Fruit fly (Drosophila melanogaster) whole organism, embryonic: Measurements from ENCODE around the gene Rgl.
A peak's percentile ranks its signal among the peaks of the same experiment; 100 is the strongest.

ENCODE experiments used
- Antp ChIP-seq: fragments of 200-800 bp; sonication (Bioruptor generic); optimal IDR thresholded peaks from 3 replicates; lab custom pipeline; 2016; ENCODE audit warnings: missing biosample characterization, missing genetic modification characterization
- B-H2 ChIP-seq: fragments of 200-800 bp; sonication (Bioruptor generic); optimal IDR thresholded peaks from 2 replicates; lab custom pipeline; 2018; ENCODE audit warnings: missing biosample characterization, mild to moderate bottlenecking, missing genetic modification characterization
- Bgb ChIP-seq: fragments of 200-800 bp; sonication (Bioruptor generic); IDR thresholded peaks from 2 replicates; pipeline ENCODE4 v1.3.6; 2022; ENCODE audit warnings: missing biosample characterization, missing genetic modification characterization; ENCODE audit not compliant: partially characterized antibody
- CG11456 ChIP-seq: fragments of 200-800 bp; sonication (Bioruptor generic); IDR thresholded peaks from 3 replicates; pipeline ENCODE4 v1.3.6; 2022; ENCODE audit warnings: missing biosample characterization, missing genetic modification characterization
- CG11696 ChIP-seq: fragments of 200-800 bp; sonication (Bioruptor generic); IDR thresholded peaks from 2 replicates; pipeline ENCODE4 v1.3.6; 2022; ENCODE audit warnings: missing biosample characterization, missing genetic modification characterization
- CG12769 ChIP-seq: fragments of 200-800 bp; sonication (Bioruptor generic); optimal IDR thresholded peaks from 2 replicates; lab custom pipeline; 2019; ENCODE audit warnings: missing biosample characterization, mild to moderate bottlenecking, missing genetic modification characterization, moderate library complexity
- CG13894 ChIP-seq: fragments of 200-800 bp; sonication (Bioruptor generic); optimal IDR thresholded peaks from 3 replicates; lab custom pipeline; 2018; ENCODE audit warnings: missing biosample characterization, mild to moderate bottlenecking, missing genetic modification characterization, moderate library complexity
- CG14710 ChIP-seq: fragments of 200-800 bp; sonication (Bioruptor generic); optimal IDR thresholded peaks from 3 replicates; lab custom pipeline; 2019; ENCODE audit warnings: missing biosample characterization, mild to moderate bottlenecking, missing genetic modification characterization, moderate library complexity
- CG15073 ChIP-seq: fragments of 200-800 bp; sonication (Bioruptor generic); optimal IDR thresholded peaks from 2 replicates; lab custom pipeline; 2016; ENCODE audit warnings: missing biosample characterization, missing genetic modification characterization
- CG30431 ChIP-seq: fragments of 200-800 bp; sonication (Bioruptor generic); optimal IDR thresholded peaks from 2 replicates; lab custom pipeline; 2017; ENCODE audit warnings: missing biosample characterization, missing genetic modification characterization
- CG42726 ChIP-seq: fragments of 200-800 bp; sonication (Bioruptor generic); IDR thresholded peaks from 2 replicates; pipeline ENCODE4 v1.3.6; 2022; ENCODE audit warnings: missing biosample characterization, missing genetic modification characterization; ENCODE audit not compliant: partially characterized antibody
- CG6272 ChIP-seq: fragments of 200-800 bp; sonication (Bioruptor generic); IDR thresholded peaks from 2 replicates; pipeline ENCODE4 v1.3.6; 2022; ENCODE audit warnings: missing biosample characterization, missing genetic modification characterization
- CG6813 ChIP-seq: fragments of 200-800 bp; sonication (Bioruptor generic); optimal IDR thresholded peaks from 2 replicates; lab custom pipeline; 2017; ENCODE audit warnings: missing biosample characterization, missing genetic modification characterization, mild to moderate bottlenecking, moderate library complexity, missing genetic modification reagents
- CG7745 ChIP-seq: fragments of 200-800 bp; sonication (Bioruptor generic); optimal IDR thresholded peaks from 2 replicates; lab custom pipeline; 2018; ENCODE audit warnings: missing biosample characterization, mild to moderate bottlenecking, missing genetic modification characterization, moderate library complexity
- D19A ChIP-seq: fragments of 200-800 bp; optimal IDR thresholded peaks from 3 replicates; lab custom pipeline; 2019; ENCODE audit warnings: missing biosample characterization, mild to moderate bottlenecking, missing genetic modification characterization, moderate library complexity
- Deaf1 ChIP-seq: fragments of 200-800 bp; optimal IDR thresholded peaks from 3 replicates; lab custom pipeline; 2019; ENCODE audit warnings: missing biosample characterization, mild to moderate bottlenecking, missing genetic modification characterization, moderate library complexity
- Dek ChIP-seq: fragments of 200-800 bp; sonication (Bioruptor generic); optimal IDR thresholded peaks from 3 replicates; lab custom pipeline; 2019; ENCODE audit warnings: missing biosample characterization, mild to moderate bottlenecking, missing genetic modification characterization, moderate library complexity
- Dref ChIP-seq: fragments of 200-800 bp; sonication (Bioruptor generic); IDR thresholded peaks from 2 replicates; pipeline ENCODE4 v1.3.6; 2022; ENCODE audit warnings: missing biosample characterization, missing genetic modification characterization
- E2f2 ChIP-seq: fragments of 200-800 bp; sonication (Bioruptor generic); IDR thresholded peaks from 2 replicates; pipeline ENCODE4 v1.3.6; 2022; ENCODE audit warnings: missing biosample characterization, missing genetic modification characterization
- HLH4C ChIP-seq: fragments of 200-800 bp; sonication (Bioruptor generic); IDR thresholded peaks from 3 replicates; pipeline ENCODE4 v1.3.6; 2022; ENCODE audit warnings: missing biosample characterization, missing genetic modification characterization; ENCODE audit not compliant: partially characterized antibody
- Hand ChIP-seq: fragments of 200-800 bp; sonication (Bioruptor generic); optimal IDR thresholded peaks from 2 replicates; lab custom pipeline; 2017; ENCODE audit warnings: mild to moderate bottlenecking, missing biosample characterization, missing genetic modification reagents, missing genetic modification characterization
- Hmx ChIP-seq: fragments of 200-800 bp; sonication (Bioruptor generic); optimal IDR thresholded peaks from 2 replicates; lab custom pipeline; 2016; ENCODE audit warnings: missing biosample characterization, missing genetic modification characterization
- NfI ChIP-seq: fragments of 200-800 bp; sonication (Bioruptor generic); optimal IDR thresholded peaks from 3 replicates; lab custom pipeline; 2018; ENCODE audit warnings: missing biosample characterization, mild to moderate bottlenecking, missing genetic modification characterization, moderate library complexity
- Scr ChIP-seq: fragments of 200-800 bp; sonication (Bioruptor generic); IDR thresholded peaks from 2 replicates; pipeline ENCODE4 v1.3.6; 2022; ENCODE audit warnings: missing biosample characterization, missing genetic modification characterization; ENCODE audit not compliant: partially characterized antibody
- al ChIP-seq: fragments of 200-800 bp; sonication (Bioruptor generic); IDR thresholded peaks from 2 replicates; pipeline ENCODE4 v1.3.6; 2022; ENCODE audit warnings: missing biosample characterization, missing genetic modification characterization
- cad ChIP-seq: fragments of >200 bp; optimal IDR thresholded peaks from 2 replicates; lab custom pipeline; 2017; ENCODE audit warnings: missing biosample characterization, missing genetic modification characterization
- chinmo ChIP-seq: fragments of 200-800 bp; sonication (Bioruptor generic); IDR thresholded peaks from 4 replicates; pipeline ENCODE4 v1.3.6; 2022; ENCODE audit warnings: missing biosample characterization, missing genetic modification characterization; ENCODE audit not compliant: partially characterized antibody
- chm ChIP-seq: fragments of 200-800 bp; sonication (Bioruptor generic); IDR thresholded peaks from 2 replicates; pipeline ENCODE4 v1.3.6; 2022; ENCODE audit warnings: missing biosample characterization, missing genetic modification characterization
- ci ChIP-seq: fragments of 200-800 bp; sonication (Bioruptor generic); IDR thresholded peaks from 3 replicates; pipeline ENCODE4 v1.3.6; 2022; ENCODE audit warnings: missing biosample characterization, missing genetic modification characterization
- corto ChIP-seq: fragments of 200-800 bp; sonication (Bioruptor generic); optimal IDR thresholded peaks from 2 replicates; lab custom pipeline; 2016; ENCODE audit warnings: missing biosample characterization, mild to moderate bottlenecking, missing genetic modification characterization, moderate library complexity
- crol ChIP-seq: fragments of 200-800 bp; sonication (Bioruptor generic); IDR thresholded peaks from 2 replicates; pipeline ENCODE4 v1.3.6; 2022; ENCODE audit warnings: missing biosample characterization, missing genetic modification characterization
- danr ChIP-seq: fragments of 200-800 bp; sonication (Bioruptor generic); IDR thresholded peaks from 2 replicates; pipeline ENCODE4 v1.3.6; 2022; ENCODE audit warnings: missing biosample characterization, missing genetic modification characterization
- disco-r ChIP-seq: fragments of 200-800 bp; sonication (Bioruptor generic); optimal IDR thresholded peaks from 2 replicates; lab custom pipeline; 2016; ENCODE audit warnings: missing biosample characterization, missing genetic modification characterization
- fd3F ChIP-seq: fragments of 200-800 bp; sonication (Bioruptor generic); optimal IDR thresholded peaks from 2 replicates; lab custom pipeline; 2018; ENCODE audit warnings: missing biosample characterization, mild to moderate bottlenecking, missing genetic modification characterization, moderate library complexity
- fd96Cb ChIP-seq: fragments of 200-800 bp; sonication (Bioruptor generic); optimal IDR thresholded peaks from 2 replicates; lab custom pipeline; 2018; ENCODE audit warnings: missing biosample characterization, mild to moderate bottlenecking, missing genetic modification characterization, moderate library complexity
- gcm2 ChIP-seq: fragments of 200-800 bp; sonication (Bioruptor generic); optimal IDR thresholded peaks from 2 replicates; lab custom pipeline; 2016; ENCODE audit warnings: missing biosample characterization, missing genetic modification characterization
- grau ChIP-seq: fragments of 200-800 bp; optimal IDR thresholded peaks from 3 replicates; lab custom pipeline; 2019; ENCODE audit warnings: missing biosample characterization, mild to moderate bottlenecking, missing genetic modification characterization, moderate library complexity
- grn ChIP-seq: fragments of 200-800 bp; sonication (Bioruptor generic); optimal IDR thresholded peaks from 3 replicates; lab custom pipeline; 2017; ENCODE audit warnings: missing biosample characterization, missing genetic modification characterization
- hbn ChIP-seq: fragments of 200-800 bp; sonication (Bioruptor generic); IDR thresholded peaks from 2 replicates; pipeline ENCODE4 v1.3.6; 2022; ENCODE audit warnings: missing biosample characterization, missing genetic modification characterization; ENCODE audit not compliant: partially characterized antibody
- inv ChIP-seq: fragments of 200-800 bp; sonication (Bioruptor generic); IDR thresholded peaks from 2 replicates; pipeline ENCODE4 v1.3.6; 2022; ENCODE audit warnings: missing biosample characterization, missing genetic modification characterization; ENCODE audit not compliant: partially characterized antibody
- jumu ChIP-seq: fragments of 200-800 bp; sonication (Bioruptor generic); optimal IDR thresholded peaks from 3 replicates; lab custom pipeline; 2016; ENCODE audit warnings: missing biosample characterization, missing genetic modification characterization
- lab ChIP-seq: fragments of 200-800 bp; sonication (Bioruptor generic); optimal IDR thresholded peaks from 3 replicates; lab custom pipeline; 2017; ENCODE audit warnings: missing biosample characterization, missing genetic modification characterization, mild to moderate bottlenecking, moderate library complexity, missing genetic modification reagents
- onecut ChIP-seq: fragments of 200-800 bp; sonication (Bioruptor generic); IDR thresholded peaks from 2 replicates; pipeline ENCODE4 v1.3.6; 2022; ENCODE audit warnings: missing biosample characterization, missing genetic modification characterization
- pfk ChIP-seq: fragments of 200-800 bp; sonication (Bioruptor generic); optimal IDR thresholded peaks from 2 replicates; lab custom pipeline; 2018; ENCODE audit warnings: missing biosample characterization, mild to moderate bottlenecking, missing genetic modification characterization, moderate library complexity
- rib ChIP-seq: fragments of 200-800 bp; sonication (Bioruptor generic); IDR thresholded peaks from 2 replicates; pipeline ENCODE4 v1.3.6; 2022; ENCODE audit warnings: missing biosample characterization, missing genetic modification characterization
- sens ChIP-seq: fragments of 200-800 bp; sonication (Bioruptor generic); peaks from one replicate; lab custom pipeline; 2016; ENCODE audit warnings: missing biosample characterization, missing genetic modification characterization
- sna ChIP-seq: fragments of 200-800 bp; sonication (Bioruptor generic); IDR thresholded peaks from 2 replicates; pipeline ENCODE4 v1.3.6; 2022; ENCODE audit warnings: missing biosample characterization, missing genetic modification characterization; ENCODE audit not compliant: partially characterized antibody
- tna ChIP-seq: fragments of 200-800 bp; sonication (Bioruptor generic); IDR thresholded peaks from 2 replicates; pipeline ENCODE4 v1.3.6; 2022; ENCODE audit warnings: missing biosample characterization, missing genetic modification characterization; ENCODE audit not compliant: partially characterized antibody
- vfl ChIP-seq: fragments of 200-800 bp; sonication (Bioruptor generic); optimal IDR thresholded peaks from 2 replicates; lab custom pipeline; 2016; ENCODE audit warnings: missing biosample characterization, missing genetic modification characterization

The Rgl gene

dm6 chr3L:13939151-13939499 is 14.0 kb upstream of the Rgl start, which contains the start of gene CG32137 (continued):
- 0 out of 2 replicates have a peak, but pooled peaks have one; percentile 26 for TF ChIP-seq hbn (GFP tag; lab: Robert Waterston, UW)
- no peak for TF ChIP-seq onecut (GFP tag; lab: Robert Waterston, UW)
- TF ChIP-seq CG30431 (GFP tag; lab: Kevin White, UChicago), result no peak
- TF ChIP-seq CG7745 (tag; lab: Kevin White, UChicago), result no peak
- TF ChIP-seq Bgb, result peak; percentile 70
- TF ChIP-seq chm (GFP tag; lab: Robert Waterston, UW), result peak; percentile 36; the same call in 1 of the 2 replicates
- 0 out of 2 replicates have a peak, but pooled peaks have one; percentile 47 for TF ChIP-seq tna
- no peak for TF ChIP-seq corto (GFP tag; lab: Kevin White, UChicago)
- TF ChIP-seq ci (GFP tag; lab: Robert Waterston, UW), result peak; percentile 39; the same call in 2 of the 3 replicates
- peak; percentile 96; the same call in 3 of the 4 replicates for TF ChIP-seq chinmo
- TF ChIP-seq Scr (GFP tag; lab: Robert Waterston, UW), result peak; percentile 34
- 0 out of 2 replicates have a peak, but pooled peaks have one; percentile 8 for TF ChIP-seq crol (GFP tag; lab: Robert Waterston, UW)
- TF ChIP-seq B-H2 (GFP tag; lab: Kevin White, UChicago), result peak; percentile 10
- TF ChIP-seq CG13894 (tag; lab: Kevin White, UChicago), result peak; percentile 95
- TF ChIP-seq HLH4C (GFP tag; lab: Robert Waterston, UW), result peak; percentile 36; the same call in 1 of the 3 replicates
- peak; percentile 81; the same call in 1 of the 2 replicates for TF ChIP-seq rib (GFP tag; lab: Robert Waterston, UW)
- TF ChIP-seq E2f2, result 0 out of 2 replicates have a peak, but pooled peaks have one; percentile 4
- TF ChIP-seq Dref (GFP tag; lab: Robert Waterston, UW), result no peak
- no peak for TF ChIP-seq jumu (GFP tag; lab: Kevin White, UChicago)
- peak; percentile 22; the same call in 1 of the 2 replicates for TF ChIP-seq sna
- no peak for TF ChIP-seq fd96Cb (tag; lab: Kevin White, UChicago)
- TF ChIP-seq inv (GFP tag; lab: Robert Waterston, UW), result peak; percentile 31; the same call in 1 of the 2 replicates
- TF ChIP-seq Dek (tag; lab: Kevin White, UChicago), result no peak
- no peak for TF ChIP-seq grn (GFP tag; lab: Kevin White, UChicago)
- TF ChIP-seq CG12769, result peak; percentile 23
- TF ChIP-seq CG42726, result peak; percentile 15; the same call in 1 of the 2 replicates
- TF ChIP-seq, all 482 proteins: peak for 39

dm6 chr3L:13938470-13939150 is 13.5 kb upstream of the Rgl start:
- TF ChIP-seq NfI (peak; percentile 88), CG6272 (peak; percentile 61), disco-r (GFP tag; lab: Kevin White, UChicago) (peak; percentile 78), Hmx (GFP tag; lab: Kevin White, UChicago) (peak; percentile 81), Hand (GFP tag; lab: Kevin White, UChicago) (peak; percentile 87), pfk (GFP tag; lab: Kevin White, UChicago) (no peak), Antp (GFP tag; lab: Kevin White, UChicago) (peak; percentile 86), sens (GFP tag; lab: Kevin White, UChicago) (peak; percentile 99), CG6813 (GFP tag; lab: Kevin White, UChicago) (peak; percentile 82), CG11456 (peak; percentile 56), cad (GFP tag; lab: Kevin White, UChicago) (no peak), Deaf1 (tag; lab: Kevin White, UChicago) (no peak), danr (GFP tag; lab: Robert Waterston, UW) (peak; percentile 88), gcm2 (GFP tag; lab: Kevin White, UChicago) (peak; percentile 68), vfl (GFP tag; lab: Kevin White, UChicago) (peak; percentile 69), CG11696 (GFP tag; lab: Robert Waterston, UW) (0 out of 2 replicates have a peak, but pooled peaks have one; percentile 19), al (GFP tag; lab: Robert Waterston, UW) (peak; percentile 78), Dref (GFP tag; lab: Robert Waterston, UW) (no peak), CG14710 (tag; lab: Kevin White, UChicago) (peak; percentile 88), CG15073 (GFP tag; lab: Kevin White, UChicago) (no peak), D19A (tag; lab: Kevin White, UChicago) (peak; percentile 82), lab (GFP tag; lab: Kevin White, UChicago) (peak; percentile 84), grau (tag; lab: Kevin White, UChicago) (peak; percentile 91), fd3F (GFP tag; lab: Kevin White, UChicago) (peak; percentile 84)
